Fruit fly (Drosophila melanogaster) whole organism, embryonic: Measurements from ENCODE around the gene CG46313.

ENCODE experiments used
- Bgb ChIP-seq: fragments of 200-800 bp; sonication (Bioruptor generic); IDR thresholded peaks from 2 replicates; pipeline ENCODE4 v1.3.6; 2022; ENCODE audit warnings: missing biosample characterization, missing genetic modification characterization; ENCODE audit not compliant: partially characterized antibody
- Bteb2 ChIP-seq: fragments of 200-800 bp; sonication (Bioruptor generic); optimal IDR thresholded peaks from 2 replicates; lab custom pipeline; 2016; ENCODE audit warnings: missing biosample characterization, missing genetic modification characterization
- C15 ChIP-seq: fragments of 200-800 bp; sonication (Bioruptor generic); IDR thresholded peaks from 3 replicates; pipeline ENCODE4 v1.3.6; 2022; ENCODE audit warnings: missing biosample characterization, missing genetic modification characterization
- CG11093 ChIP-seq: fragments of 200-800 bp; sonication (Bioruptor generic); IDR thresholded peaks from 3 replicates; pipeline ENCODE4 v1.3.6; 2022; ENCODE audit warnings: missing biosample characterization, missing genetic modification characterization
- CG12391 ChIP-seq: fragments of 200-800 bp; sonication (Bioruptor generic); optimal IDR thresholded peaks from 3 replicates; lab custom pipeline; 2018; ENCODE audit warnings: missing biosample characterization, mild to moderate bottlenecking, missing genetic modification characterization, moderate library complexity
- CG12769 ChIP-seq: fragments of 200-800 bp; sonication (Bioruptor generic); optimal IDR thresholded peaks from 2 replicates; lab custom pipeline; 2019; ENCODE audit warnings: missing biosample characterization, mild to moderate bottlenecking, missing genetic modification characterization, moderate library complexity
- CG12942 ChIP-seq: fragments of 200-800 bp; sonication (Bioruptor generic); optimal IDR thresholded peaks from 3 replicates; lab custom pipeline; 2016; ENCODE audit warnings: missing biosample characterization, missing genetic modification characterization
- CG13624 ChIP-seq: fragments of 200-800 bp; sonication (Bioruptor generic); optimal IDR thresholded peaks from 2 replicates; lab custom pipeline; 2016; ENCODE audit warnings: missing biosample characterization, missing genetic modification characterization
- CG15011 ChIP-seq: fragments of 200-800 bp; sonication (Bioruptor generic); optimal IDR thresholded peaks from 3 replicates; lab custom pipeline; 2018; ENCODE audit warnings: missing biosample characterization, mild to moderate bottlenecking, missing genetic modification characterization
- CG17186 ChIP-seq: fragments of 200-800 bp; sonication (Bioruptor generic); optimal IDR thresholded peaks from 3 replicates; lab custom pipeline; 2017; ENCODE audit warnings: missing biosample characterization, missing genetic modification reagents, missing genetic modification characterization
- CG17328 ChIP-seq: fragments of 200-800 bp; sonication (Bioruptor generic); IDR thresholded peaks from 2 replicates; pipeline ENCODE4 v1.3.6; 2022; ENCODE audit warnings: missing biosample characterization, missing genetic modification characterization
- CG2202 ChIP-seq: fragments of 200-800 bp; sonication (Bioruptor generic); optimal IDR thresholded peaks from 2 replicates; lab custom pipeline; 2018; ENCODE audit warnings: missing biosample characterization, mild to moderate bottlenecking, missing genetic modification characterization
- CG32772 ChIP-seq: fragments of 200-800 bp; sonication (Bioruptor generic); IDR thresholded peaks from 2 replicates; pipeline ENCODE4 v1.3.6; 2022; ENCODE audit warnings: missing biosample characterization, missing genetic modification characterization
- CG4730 ChIP-seq: fragments of 200-800 bp; sonication (Bioruptor generic); IDR thresholded peaks from 2 replicates; pipeline ENCODE4 v1.3.6; 2022; ENCODE audit warnings: missing biosample characterization, missing genetic modification characterization
- CG6175 ChIP-seq: fragments of 200-800 bp; sonication (Bioruptor generic); IDR thresholded peaks from 3 replicates; pipeline ENCODE4 v1.3.6; 2022; ENCODE audit warnings: missing biosample characterization, missing genetic modification characterization
- CG7357 ChIP-seq: fragments of 200-800 bp; sonication (Bioruptor generic); IDR thresholded peaks from 3 replicates; pipeline ENCODE4 v1.3.6; 2022; ENCODE audit warnings: missing biosample characterization, missing genetic modification characterization
- CG8944 ChIP-seq: fragments of 200-800 bp; sonication (Bioruptor generic); optimal IDR thresholded peaks from 3 replicates; lab custom pipeline; 2016; ENCODE audit warnings: missing biosample characterization, missing genetic modification characterization
- CG9932 ChIP-seq: fragments of 200-800 bp; sonication (Bioruptor generic); IDR thresholded peaks from 2 replicates; pipeline ENCODE4 v1.3.6; 2022; ENCODE audit warnings: missing biosample characterization, missing genetic modification characterization
- Camta ChIP-seq: fragments of 200-800 bp; sonication (Bioruptor generic); optimal IDR thresholded peaks from 2 replicates; lab custom pipeline; 2016; ENCODE audit warnings: missing biosample characterization, missing genetic modification characterization
- Dbx ChIP-seq: fragments of 200-800 bp; sonication (Bioruptor generic); IDR thresholded peaks from 3 replicates; pipeline ENCODE4 v1.3.6; 2022; ENCODE audit warnings: missing biosample characterization, missing genetic modification characterization
- Ets97D ChIP-seq: fragments of 200-800 bp; sonication (Bioruptor generic); optimal IDR thresholded peaks from 3 replicates; lab custom pipeline; 2016; ENCODE audit warnings: missing biosample characterization, missing genetic modification characterization
- Fer3 ChIP-seq: fragments of 200-800 bp; sonication (Bioruptor generic); optimal IDR thresholded peaks from 2 replicates; lab custom pipeline; 2018; ENCODE audit warnings: missing biosample characterization, mild to moderate bottlenecking, missing genetic modification characterization, moderate library complexity
- Gsc ChIP-seq: fragments of 200-800 bp; sonication (Bioruptor generic); IDR thresholded peaks from 2 replicates; pipeline ENCODE4 v1.3.6; 2022; ENCODE audit warnings: missing biosample characterization, missing genetic modification characterization
- H15 ChIP-seq: fragments of 200-800 bp; sonication (Bioruptor generic); IDR thresholded peaks from 3 replicates; pipeline ENCODE4 v1.3.6; 2022; ENCODE audit warnings: missing biosample characterization, missing genetic modification characterization
- HHEX ChIP-seq: fragments of 200-800 bp; sonication (Bioruptor generic); optimal IDR thresholded peaks from 3 replicates; lab custom pipeline; 2017; ENCODE audit warnings: missing biosample characterization, mild to moderate bottlenecking, missing genetic modification characterization, missing genetic modification reagents
- Mad ChIP-seq: fragments of 200-800 bp; sonication (Bioruptor generic); optimal IDR thresholded peaks from 2 replicates; lab custom pipeline; 2016; ENCODE audit warnings: missing biosample characterization, missing genetic modification characterization
- NFAT ChIP-seq: fragments of 200-800 bp; sonication (Bioruptor generic); IDR thresholded peaks from 2 replicates; pipeline ENCODE4 v1.3.6; 2022; ENCODE audit warnings: missing biosample characterization, missing genetic modification characterization
- NfI ChIP-seq: fragments of 200-800 bp; sonication (Bioruptor generic); optimal IDR thresholded peaks from 3 replicates; lab custom pipeline; 2018; ENCODE audit warnings: missing biosample characterization, mild to moderate bottlenecking, missing genetic modification characterization, moderate library complexity
- Sin3A ChIP-seq: fragments of >200 bp; optimal IDR thresholded peaks from 2 replicates; lab custom pipeline; 2018
- Trl ChIP-seq, 3 experiments: fragments of >200 bp in 2 of 3; fragments of 200-800 bp in 1 of 3; sonication (Bioruptor generic) in 1 of 3; optimal IDR thresholded peaks; 2 replicates in 1 of 3; 3 replicates in 2 of 3; lab custom pipeline; 2016 to 2017; ENCODE audit warnings: missing biosample characterization in 1 of 3, missing genetic modification characterization in 1 of 3
- Vsx1 ChIP-seq: fragments of 200-800 bp; sonication (Bioruptor generic); optimal IDR thresholded peaks from 2 replicates; lab custom pipeline; 2017; ENCODE audit warnings: missing biosample characterization, mild to moderate bottlenecking, missing genetic modification characterization, missing genetic modification reagents
- aop ChIP-seq: fragments of 200-800 bp; sonication (Bioruptor generic); IDR thresholded peaks from 2 replicates; pipeline ENCODE4 v1.3.6; 2022; ENCODE audit warnings: missing biosample characterization, missing genetic modification characterization
- bowl ChIP-seq: fragments of 200-800 bp; sonication (Bioruptor generic); IDR thresholded peaks from 2 replicates; pipeline ENCODE4 v1.3.6; 2022; ENCODE audit warnings: missing biosample characterization, missing genetic modification characterization
- bsh ChIP-seq, 2 experiments: fragments of 200-800 bp; sonication (Bioruptor generic); optimal IDR thresholded peaks; 2 replicates each; lab custom pipeline; 2017 to 2018; ENCODE audit warnings: mild to moderate bottlenecking in 2 of 2, missing biosample characterization in 2 of 2, missing genetic modification characterization in 2 of 2, moderate library complexity in 1 of 2
- dmrt99B ChIP-seq: fragments of 200-800 bp; sonication (Bioruptor generic); optimal IDR thresholded peaks from 2 replicates; lab custom pipeline; 2018; ENCODE audit warnings: missing biosample characterization, mild to moderate bottlenecking, missing genetic modification characterization, moderate library complexity
- grn ChIP-seq: fragments of 200-800 bp; sonication (Bioruptor generic); optimal IDR thresholded peaks from 3 replicates; lab custom pipeline; 2017; ENCODE audit warnings: missing biosample characterization, missing genetic modification characterization
- gro ChIP-seq: fragments of 200-800 bp; sonication (Bioruptor generic); optimal IDR thresholded peaks from 2 replicates; lab custom pipeline; 2016; ENCODE audit warnings: missing biosample characterization, missing genetic modification characterization
- hbn ChIP-seq: fragments of 200-800 bp; sonication (Bioruptor generic); IDR thresholded peaks from 2 replicates; pipeline ENCODE4 v1.3.6; 2022; ENCODE audit warnings: missing biosample characterization, missing genetic modification characterization; ENCODE audit not compliant: partially characterized antibody
- jigr1 ChIP-seq: fragments of 200-800 bp; sonication (Bioruptor generic); IDR thresholded peaks from 3 replicates; pipeline ENCODE4 v1.3.6; 2022; ENCODE audit warnings: missing biosample characterization, missing genetic modification characterization
- kay ChIP-seq: fragments of 200-800 bp; sonication (Bioruptor generic); optimal IDR thresholded peaks from 2 replicates; lab custom pipeline; 2016; ENCODE audit warnings: missing biosample characterization, missing genetic modification characterization
- lab ChIP-seq: fragments of 200-800 bp; sonication (Bioruptor generic); optimal IDR thresholded peaks from 3 replicates; lab custom pipeline; 2017; ENCODE audit warnings: missing biosample characterization, missing genetic modification characterization, mild to moderate bottlenecking, moderate library complexity, missing genetic modification reagents
- nerfin-1 ChIP-seq: fragments of 200-800 bp; sonication (Bioruptor generic); optimal IDR thresholded peaks from 3 replicates; lab custom pipeline; 2019; ENCODE audit warnings: missing biosample characterization, mild to moderate bottlenecking, missing genetic modification characterization, moderate library complexity
- org-1 ChIP-seq: fragments of 200-800 bp; sonication (Bioruptor generic); optimal IDR thresholded peaks from 2 replicates; lab custom pipeline; 2017; ENCODE audit warnings: missing biosample characterization, missing genetic modification characterization
- otp ChIP-seq: fragments of 200-800 bp; sonication (Bioruptor generic); IDR thresholded peaks from 3 replicates; pipeline ENCODE4, ENCODE4 v1.3.6; 2022; ENCODE audit warnings: missing biosample characterization, missing genetic modification characterization
- p53 ChIP-seq: fragments of 200-800 bp; sonication (Bioruptor generic); optimal IDR thresholded peaks from 2 replicates; lab custom pipeline; 2016; ENCODE audit warnings: missing biosample characterization, missing genetic modification characterization
- pfk ChIP-seq: fragments of 200-800 bp; sonication (Bioruptor generic); optimal IDR thresholded peaks from 2 replicates; lab custom pipeline; 2018; ENCODE audit warnings: missing biosample characterization, mild to moderate bottlenecking, missing genetic modification characterization, moderate library complexity
- sisA ChIP-seq: fragments of 200-800 bp; sonication (Bioruptor generic); IDR thresholded peaks from 2 replicates; pipeline ENCODE4 v1.3.6; 2022; ENCODE audit warnings: missing biosample characterization, missing genetic modification characterization
- slbo ChIP-seq: fragments of 200-800 bp; sonication (Bioruptor generic); IDR thresholded peaks from 2 replicates; pipeline ENCODE4 v1.3.6; 2022; ENCODE audit warnings: missing biosample characterization, missing genetic modification characterization
- slp2 ChIP-seq: fragments of 200-800 bp; sonication (Bioruptor generic); optimal IDR thresholded peaks from 2 replicates; lab custom pipeline; 2016; ENCODE audit warnings: missing biosample characterization, missing genetic modification characterization
- trem ChIP-seq: fragments of 200-800 bp; optimal IDR thresholded peaks from 3 replicates; lab custom pipeline; 2019; ENCODE audit warnings: missing biosample characterization, mild to moderate bottlenecking, missing genetic modification characterization, moderate library complexity
- wor ChIP-seq: fragments of 200-800 bp; sonication (Bioruptor generic); IDR thresholded peaks from 2 replicates; pipeline ENCODE4 v1.3.6; 2022; ENCODE audit warnings: missing biosample characterization, missing genetic modification characterization

CG46313 gene

dm6 chr3R:26989802-26990509 lies 11.6 kb downstream of the CG46313 start, which contains the start of gene CG31076 (continued):
- TF ChIP-seq p53 (GFP tag; lab: Kevin White, UChicago) = no peak
- no peak for TF ChIP-seq lab (GFP tag; lab: Kevin White, UChicago)
- TF ChIP-seq Bteb2 = no peak
- TF ChIP-seq CG13624 (GFP tag; lab: Kevin White, UChicago) = no peak
- TF ChIP-seq wor = no peak
- TF ChIP-seq H15 = no peak
- TF ChIP-seq CG9932 = no peak
- TF ChIP-seq CG4730 (GFP tag; lab: Robert Waterston, UW) = no peak
- no peak for TF ChIP-seq Vsx1 (GFP tag; lab: Kevin White, UChicago)
- no peak for TF ChIP-seq NFAT
- no peak for TF ChIP-seq CG15011
- TF ChIP-seq Sin3A (lab: Kevin White, UChicago) = no peak
- no peak for TF ChIP-seq CG12391 (tag; lab: Kevin White, UChicago)
- TF ChIP-seq CG12942 (GFP tag; lab: Kevin White, UChicago) = no peak
- TF ChIP-seq CG6175 = no peak
- no peak for TF ChIP-seq slp2 (GFP tag; lab: Kevin White, UChicago)
- TF ChIP-seq bsh (GFP tag; optimal IDR thresholded peaks at IDR 0.05; lab: Kevin White, UChicago) = no peak
- TF ChIP-seq jigr1 (GFP tag; lab: Robert Waterston, UW) = no peak
- no peak for TF ChIP-seq CG7357 (GFP tag; lab: Robert Waterston, UW)
- no peak for TF ChIP-seq Trl (optimal IDR thresholded peaks at IDR 0.05; lab: Kevin White, UChicago)
- TF ChIP-seq Trl (GFP tag; optimal IDR thresholded peaks at IDR 0.05; lab: Kevin White, UChicago) = no peak
- no peak for TF ChIP-seq pfk (GFP tag; lab: Kevin White, UChicago)
- no peak for TF ChIP-seq aop (GFP tag; lab: Robert Waterston, UW)
- no peak for TF ChIP-seq NfI
- no peak for TF ChIP-seq org-1 (GFP tag; lab: Kevin White, UChicago)
- no peak for TF ChIP-seq bowl (GFP tag; lab: Robert Waterston, UW)
- TF ChIP-seq grn (GFP tag; lab: Kevin White, UChicago) = no peak
- TF ChIP-seq CG12769 (tag; lab: Kevin White, UChicago) = peak; percentile 15
- TF ChIP-seq Ets97D (GFP tag; lab: Kevin White, UChicago) = no peak
- TF ChIP-seq Camta (GFP tag; lab: Kevin White, UChicago) = peak; percentile 14
- no peak for TF ChIP-seq CG8944 (GFP tag; lab: Kevin White, UChicago)
- no peak for TF ChIP-seq CG11093
- no peak for TF ChIP-seq gro
- peak; percentile 14 for TF ChIP-seq Fer3 (tag; lab: Kevin White, UChicago)
- no peak for TF ChIP-seq CG2202 (tag; lab: Kevin White, UChicago)
- no peak for TF ChIP-seq slbo (GFP tag; lab: Robert Waterston, UW)
- no peak for TF ChIP-seq Gsc
- no peak for TF ChIP-seq otp (GFP tag; lab: Robert Waterston, UW)
- TF ChIP-seq dmrt99B (tag; lab: Kevin White, UChicago) = peak; percentile 66
- TF ChIP-seq hbn = no peak
- no peak for TF ChIP-seq kay (GFP tag; lab: Kevin White, UChicago)
- no peak for TF ChIP-seq C15 (GFP tag; lab: Robert Waterston, UW)
- no peak for TF ChIP-seq HHEX (GFP tag; lab: Kevin White, UChicago)
- no peak for TF ChIP-seq CG32772 (GFP tag; lab: Robert Waterston, UW)
- no peak for TF ChIP-seq nerfin-1 (tag; lab: Kevin White, UChicago)
- TF ChIP-seq CG17328 (GFP tag; lab: Robert Waterston, UW) = no peak
- TF ChIP-seq CG17186 (GFP tag; lab: Kevin White, UChicago) = no peak
- no peak for TF ChIP-seq Bgb
- TF ChIP-seq Mad (GFP tag; lab: Kevin White, UChicago) = no peak
- TF ChIP-seq trem (tag; lab: Kevin White, UChicago) = no peak
- TF ChIP-seq Dbx (GFP tag; lab: Robert Waterston, UW) = no peak
- TF ChIP-seq sisA (GFP tag; lab: Robert Waterston, UW) = peak; percentile 26; the same call in 1 of the 2 replicates
